Worm (Caenorhabditis elegans) whole organism, early embryonic: Measurements from ENCODE around the gene unc-62.
A peak's percentile ranks its signal among the peaks of the same experiment; 100 is the strongest.
"Not testable (repeated sequence)": the region's sequence is repeated elsewhere in the genome, so short reads cannot be mapped to it uniquely, and the experiment has no call there.

ENCODE experiments used
- B0310.2 ChIP-seq: sonication (generic microtip); optimal IDR thresholded peaks from 2 replicates; lab custom pipeline; 2016; ENCODE audit warnings: mild to moderate bottlenecking, missing genetic modification characterization, missing compliant biosample characterization
- F13C5.2 ChIP-seq: sonication (generic microtip); optimal IDR thresholded peaks from 2 replicates; lab custom pipeline; 2017; ENCODE audit warnings: mild to moderate bottlenecking, missing genetic modification characterization, inconsistent platforms, missing compliant biosample characterization
- aly-1 ChIP-seq: sonication (generic microtip); optimal IDR thresholded peaks from 2 replicates; lab custom pipeline; 2016; ENCODE audit warnings: missing genetic modification characterization, missing compliant biosample characterization
- ama-1 ChIP-seq: fragments of 150-350 bp; optimal IDR thresholded peaks from 2 replicates; lab custom pipeline; 2014
- ceh-13 ChIP-seq: fragments of 200-800 bp; sonication (Bioruptor generic); optimal IDR thresholded peaks from 2 replicates; lab custom pipeline; 2018; ENCODE audit warnings: mild to moderate bottlenecking, missing genetic modification characterization, missing compliant biosample characterization
- ceh-36 ChIP-seq: sonication (generic microtip); optimal IDR thresholded peaks from 2 replicates; lab custom pipeline; 2016; ENCODE audit warnings: missing genetic modification characterization, inconsistent platforms, missing compliant biosample characterization
- ets-7 ChIP-seq: sonication (generic microtip); optimal IDR thresholded peaks from 2 replicates; lab custom pipeline; 2016; ENCODE audit warnings: missing genotype, missing genetic modification characterization, missing compliant biosample characterization
- flt-1 ChIP-seq: fragments of 200-800 bp; sonication (Bioruptor generic); IDR thresholded peaks from 2 replicates; pipeline ENCODE4 v1.3.6; 2022; ENCODE audit warnings: missing genetic modification characterization, missing compliant biosample characterization
- hmbx-1 ChIP-seq: sonication (generic microtip); optimal IDR thresholded peaks from 2 replicates; lab custom pipeline; 2016; ENCODE audit warnings: mild to moderate bottlenecking, missing genetic modification characterization, missing compliant biosample characterization
- hmg-4 ChIP-seq: fragments of 200-800 bp; sonication (Bioruptor generic); optimal IDR thresholded peaks from 2 replicates; lab custom pipeline; 2018; ENCODE audit warnings: mild to moderate bottlenecking, missing genetic modification characterization, missing compliant biosample characterization
- hnd-1 ChIP-seq: sonication (generic microtip); optimal IDR thresholded peaks from 2 replicates; lab custom pipeline; 2016; ENCODE audit warnings: missing genetic modification characterization, missing compliant biosample characterization
- pes-1 ChIP-seq: fragments of 200-800 bp; sonication (Bioruptor generic); IDR thresholded peaks from 2 replicates; pipeline ENCODE4 v1.3.6; 2022; ENCODE audit warnings: missing genetic modification reagents, missing genetic modification characterization, missing compliant biosample characterization
- scrt-1 ChIP-seq: fragments of 200-800 bp; sonication (Bioruptor generic); IDR thresholded peaks from 2 replicates; pipeline ENCODE4 v1.3.6; 2022; ENCODE audit warnings: missing genetic modification characterization, missing compliant biosample characterization
- sea-1 ChIP-seq: fragments of 200-800 bp; sonication (Bioruptor generic); conservative IDR thresholded peaks from 2 replicates; pipeline ENCODE4 v1.3.6; 2022; ENCODE audit warnings: missing genetic modification characterization, missing compliant biosample characterization
- tbx-11 ChIP-seq: fragments of 200-800 bp; sonication (Bioruptor generic); IDR thresholded peaks from 2 replicates; pipeline ENCODE4 v1.3.6; 2022; ENCODE audit warnings: missing genetic modification characterization, missing compliant biosample characterization
- tbx-37 ChIP-seq: fragments of 200-800 bp; sonication (Bioruptor generic); conservative IDR thresholded peaks from 2 replicates; pipeline ENCODE4 v1.3.6; 2022; ENCODE audit warnings: missing genetic modification reagents, missing genetic modification characterization, missing compliant biosample characterization
- tra-4 ChIP-seq: sonication (generic microtip); optimal IDR thresholded peaks from 2 replicates; lab custom pipeline; 2017; ENCODE audit warnings: missing genetic modification characterization, missing compliant biosample characterization

The unc-62 gene

DNA sequence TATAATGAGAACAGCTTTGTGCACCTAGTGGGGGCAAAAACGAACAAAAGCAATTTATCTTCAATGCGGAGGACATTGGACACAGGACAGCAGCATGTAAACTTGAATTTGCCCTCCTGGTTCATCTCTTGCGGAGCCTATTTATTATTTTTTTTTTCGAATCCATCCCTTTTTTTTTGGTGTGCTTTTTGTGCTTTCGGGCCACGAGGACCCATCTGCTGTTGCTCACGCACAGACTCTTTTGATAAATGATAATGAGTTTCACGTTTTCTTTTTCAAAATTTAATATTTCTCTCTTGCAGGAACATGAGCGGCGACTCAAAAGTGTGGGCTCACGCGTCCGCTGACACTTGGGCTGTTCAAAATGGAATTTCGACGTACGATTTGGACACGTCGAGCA is at the start of gene unc-62:
Gene unc-62, plus strand, starts transcription at position 301 of the 400 bp plus-strand sequence.
- no peak for TF ChIP-seq scrt-1
- no peak for TF ChIP-seq tbx-11 (GFP tag; lab: Robert Waterston, UW)
- no peak for TF ChIP-seq ets-7
- TF ChIP-seq flt-1 (GFP tag; lab: Robert Waterston, UW), result no peak

DNA sequence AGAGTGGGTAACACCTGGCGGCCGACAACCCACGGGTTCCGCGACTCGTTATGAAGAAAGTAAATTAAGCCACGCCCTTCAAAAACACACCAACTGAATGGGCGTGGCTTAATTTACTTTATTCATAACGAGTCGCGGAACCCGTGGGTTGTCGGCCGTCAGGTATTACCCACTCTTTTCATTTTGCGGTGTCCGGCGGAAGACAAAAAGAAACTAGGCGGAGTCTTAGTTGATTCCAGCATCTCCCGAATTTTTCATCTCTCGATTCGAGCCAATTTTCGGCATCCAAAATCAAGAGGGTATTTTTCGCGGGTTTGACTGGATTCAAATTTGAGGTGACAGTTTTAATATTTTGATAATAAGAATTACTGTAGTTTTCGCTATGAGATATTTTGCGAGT is 49.6 kb upstream of the unc-62 start:
- TF ChIP-seq tra-4 (no peak), sea-1 (GFP tag; lab: Robert Waterston, UW) (no peak), flt-1 (GFP tag; lab: Robert Waterston, UW) (no peak), hmbx-1 (tag; lab: Kevin White, UChicago) (no peak), hmg-4 (GFP tag; lab: Kevin White, UChicago) (no peak)

DNA sequence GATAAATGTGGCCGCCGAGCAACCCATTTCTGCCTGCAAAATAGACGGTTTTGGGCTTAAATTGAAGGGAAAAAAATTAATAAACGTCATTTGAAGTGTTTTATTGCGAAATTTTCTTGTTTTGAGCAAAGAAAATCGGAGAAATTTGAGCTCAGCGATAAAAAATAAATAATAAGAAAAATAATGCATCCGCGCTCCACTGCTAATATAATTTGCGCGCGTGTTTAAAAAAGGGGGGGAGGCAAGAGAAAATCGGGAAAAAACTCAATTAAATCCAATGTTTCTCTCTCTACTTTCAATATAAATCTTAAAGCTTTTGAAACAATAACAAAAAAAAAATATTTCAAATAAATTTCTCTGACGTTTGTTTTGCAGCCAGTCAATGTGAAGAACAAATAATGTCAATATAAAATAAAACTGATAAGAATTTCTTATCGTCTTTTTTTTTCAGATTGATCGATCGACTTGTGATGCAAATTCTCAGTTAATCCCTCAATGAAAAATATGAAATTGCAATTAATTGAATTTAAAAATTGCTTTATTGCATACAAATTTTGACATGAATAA is 46.7 kb upstream of the unc-62 start, which contains the start of gene rft-2:
Gene rft-2, minus strand, starts transcription at position 41 of the 567 bp plus-strand sequence.
- TF ChIP-seq ets-7 (no peak), hnd-1 (tag; lab: Kevin White, UChicago) (no peak), tra-4 (no peak), F13C5.2 (peak; percentile 59)

DNA sequence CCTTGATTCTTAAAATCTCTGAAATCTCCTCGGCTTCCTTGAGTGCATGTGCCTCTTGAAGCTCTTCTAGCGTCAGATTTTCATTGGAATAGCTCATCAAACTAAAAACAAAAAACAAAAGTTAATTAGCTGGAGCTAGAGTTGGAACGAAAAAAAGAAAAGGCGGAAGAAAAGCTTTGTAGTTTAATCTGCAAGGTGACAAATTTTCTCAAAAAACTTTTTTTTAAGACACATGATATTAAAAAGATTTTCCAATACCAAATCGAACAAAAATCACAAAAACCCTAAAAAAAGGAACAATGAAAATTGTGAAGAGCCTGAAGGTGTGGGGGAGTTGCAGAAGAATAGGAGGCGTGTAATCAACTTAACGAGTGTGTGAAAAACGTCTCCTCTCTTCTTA is 42.6 kb upstream of the unc-62 start, which contains the start of gene gnrr-5:
Gene gnrr-5, minus strand, starts transcription at position 101 of the 400 bp plus-strand sequence.
- TF ChIP-seq tra-4 (no peak), sea-1 (GFP tag; lab: Robert Waterston, UW) (no peak), hmbx-1 (tag; lab: Kevin White, UChicago) (no peak), hnd-1 (tag; lab: Kevin White, UChicago) (no peak), pes-1 (GFP tag; lab: Robert Waterston, UW) (no peak), aly-1 (tag; lab: Kevin White, UChicago) (no peak), ets-7 (no peak), flt-1 (GFP tag; lab: Robert Waterston, UW) (no peak)

DNA sequence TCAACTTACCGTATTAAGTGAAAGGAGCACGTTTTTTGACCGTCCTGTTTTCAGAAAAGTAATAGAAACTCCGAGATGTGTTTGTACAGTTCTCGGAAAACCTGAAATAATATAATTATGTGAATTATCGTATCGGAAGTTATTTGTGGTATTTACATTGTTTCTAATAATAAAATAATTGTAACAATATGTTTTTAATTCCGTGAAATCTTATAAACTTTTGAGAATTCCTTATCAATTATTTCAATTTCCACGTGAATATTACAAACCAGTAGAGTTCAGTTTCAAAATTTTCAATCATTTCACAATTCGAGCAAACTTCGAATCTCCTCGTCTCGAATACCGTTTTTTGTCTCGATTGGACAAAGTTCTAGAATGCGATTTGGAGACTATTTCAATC is 26.2 kb upstream of the unc-62 start, which contains the start of gene T08H10.3:
Gene T08H10.3, plus strand, starts transcription at position 301 of the 400 bp plus-strand sequence.
- no peak for TF ChIP-seq tbx-37 (GFP tag; lab: Robert Waterston, UW)
- no peak for TF ChIP-seq hmbx-1 (tag; lab: Kevin White, UChicago)
- TF ChIP-seq aly-1 (tag; lab: Kevin White, UChicago), result no peak
- no peak for TF ChIP-seq scrt-1
- no peak for TF ChIP-seq sea-1 (GFP tag; lab: Robert Waterston, UW)
- TF ChIP-seq F13C5.2, result no peak
- no peak for TF ChIP-seq pes-1 (GFP tag; lab: Robert Waterston, UW)
- TF ChIP-seq tbx-11 (GFP tag; lab: Robert Waterston, UW), result no peak
- TF ChIP-seq flt-1 (GFP tag; lab: Robert Waterston, UW), result no peak
- TF ChIP-seq hnd-1 (tag; lab: Kevin White, UChicago), result no peak
- no peak for TF ChIP-seq ceh-13 (GFP tag; lab: Kevin White, UChicago)
- TF ChIP-seq tra-4, result no peak
- no peak for TF ChIP-seq B0310.2

DNA sequence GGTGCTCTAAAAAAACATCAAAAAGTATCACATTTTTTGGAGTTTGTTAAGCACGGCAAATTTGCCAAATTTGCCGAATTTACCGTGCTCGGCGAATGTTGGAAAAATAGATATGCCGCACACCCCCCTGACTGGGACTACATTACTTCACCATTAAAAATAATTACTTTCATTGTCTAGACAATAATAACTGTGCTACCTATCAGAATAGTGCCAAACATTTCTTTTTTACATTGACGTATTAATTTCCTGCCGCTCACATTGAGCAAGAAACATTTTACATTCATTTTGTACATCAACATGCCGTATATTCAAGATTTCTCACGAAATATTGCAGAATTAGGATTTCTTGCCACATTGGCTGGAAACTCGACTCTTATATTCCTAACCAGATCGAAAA is 22.7 kb upstream of the unc-62 start, which contains the start of gene str-35:
Gene str-35, plus strand, starts transcription at position 301 of the 400 bp plus-strand sequence.
- not testable (repeated sequence) for TF ChIP-seq hnd-1 (tag; lab: Kevin White, UChicago); ets-7; sea-1 (GFP tag; lab: Robert Waterston, UW)

DNA sequence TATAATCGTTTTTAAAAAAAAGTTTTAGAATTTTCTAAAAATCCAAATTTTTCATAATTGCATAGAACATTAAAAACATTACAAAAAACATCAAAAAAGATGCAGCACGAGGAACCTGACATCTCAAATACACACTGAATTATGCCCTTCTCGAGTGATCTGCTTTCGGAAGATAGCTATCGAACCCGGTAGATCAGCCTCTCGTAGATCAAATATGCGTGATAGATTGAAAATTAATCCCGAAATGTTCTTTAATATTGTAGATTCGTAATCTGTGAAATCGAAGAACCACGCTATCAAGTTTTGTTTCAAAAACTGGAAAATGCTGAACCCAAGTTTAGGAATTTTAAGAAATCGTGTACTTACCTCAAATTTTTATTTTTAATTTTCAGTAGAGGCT is 15.4 kb upstream of the unc-62 start:
- TF ChIP-seq sea-1 (GFP tag; lab: Robert Waterston, UW), result no peak
- no peak for TF ChIP-seq flt-1 (GFP tag; lab: Robert Waterston, UW)
- no peak for TF ChIP-seq ceh-36 (tag; lab: Kevin White, UChicago)
- TF ChIP-seq hmg-4 (GFP tag; lab: Kevin White, UChicago), result no peak

DNA sequence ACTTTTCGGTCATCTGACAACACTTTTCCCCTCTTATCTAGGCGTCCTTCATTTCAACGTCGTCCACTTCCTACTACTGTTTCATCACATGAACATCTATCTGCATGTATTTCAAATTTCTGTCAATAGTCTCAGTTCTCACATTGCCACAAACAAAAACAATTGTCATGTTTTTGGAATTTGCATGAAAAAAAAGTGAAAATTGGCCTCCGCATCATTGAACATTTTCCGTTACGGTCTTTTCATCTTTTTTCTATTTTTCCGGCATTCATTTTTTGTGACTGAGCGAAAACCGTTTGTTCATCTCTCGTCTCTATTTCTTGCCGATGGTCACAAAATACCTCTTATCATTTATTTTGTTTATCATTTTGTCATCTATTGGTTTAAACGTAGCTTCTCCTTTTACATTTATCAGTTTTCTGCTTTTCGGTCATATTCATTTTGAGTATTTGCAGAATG is 14.2 kb upstream of the unc-62 start, which contains the start of gene exc-15:
Gene exc-15, plus strand, starts transcription at position 411 of the 459 bp plus-strand sequence.
- TF ChIP-seq B0310.2, result no peak
- no peak for TF ChIP-seq pes-1 (GFP tag; lab: Robert Waterston, UW)
- TF ChIP-seq hnd-1 (tag; lab: Kevin White, UChicago), result no peak
- TF ChIP-seq flt-1 (GFP tag; lab: Robert Waterston, UW), result no peak
- no peak for TF ChIP-seq tbx-11 (GFP tag; lab: Robert Waterston, UW)
- TF ChIP-seq ama-1, result no peak
- no peak for TF ChIP-seq ceh-36 (tag; lab: Kevin White, UChicago)
- TF ChIP-seq hmbx-1 (tag; lab: Kevin White, UChicago), result no peak
- TF ChIP-seq sea-1 (GFP tag; lab: Robert Waterston, UW), result no peak
- TF ChIP-seq tbx-37 (GFP tag; lab: Robert Waterston, UW), result no peak
- TF ChIP-seq ets-7, result no peak
- TF ChIP-seq scrt-1, result no peak
- TF ChIP-seq hmg-4 (GFP tag; lab: Kevin White, UChicago), result no peak
- TF ChIP-seq F13C5.2, result no peak

DNA sequence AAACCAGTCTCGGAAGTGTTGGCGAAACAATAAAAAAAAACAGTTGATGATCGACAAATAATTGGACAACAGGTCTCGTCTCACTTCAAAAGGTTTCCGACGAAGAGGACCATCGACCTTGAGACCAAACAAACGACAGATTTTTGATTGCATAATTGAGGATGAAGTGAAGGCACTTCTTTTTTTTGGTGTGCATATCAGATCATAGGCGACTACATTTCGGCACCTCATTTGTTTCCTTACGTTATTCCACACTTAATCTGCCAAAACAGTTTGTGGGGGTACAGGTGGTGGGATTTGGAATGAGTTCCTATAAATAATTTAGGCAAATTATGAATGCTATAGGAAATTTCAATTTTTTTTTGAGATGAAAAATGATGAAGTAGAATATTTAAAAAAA is 10.6 kb upstream of the unc-62 start:
- TF ChIP-seq ceh-13 (GFP tag; lab: Kevin White, UChicago) (no peak), flt-1 (GFP tag; lab: Robert Waterston, UW) (no peak), tbx-11 (GFP tag; lab: Robert Waterston, UW) (no peak), tbx-37 (GFP tag; lab: Robert Waterston, UW) (no peak)
